Worm (Caenorhabditis elegans): ENCODE results near the gene srlf-30.

DNA sequence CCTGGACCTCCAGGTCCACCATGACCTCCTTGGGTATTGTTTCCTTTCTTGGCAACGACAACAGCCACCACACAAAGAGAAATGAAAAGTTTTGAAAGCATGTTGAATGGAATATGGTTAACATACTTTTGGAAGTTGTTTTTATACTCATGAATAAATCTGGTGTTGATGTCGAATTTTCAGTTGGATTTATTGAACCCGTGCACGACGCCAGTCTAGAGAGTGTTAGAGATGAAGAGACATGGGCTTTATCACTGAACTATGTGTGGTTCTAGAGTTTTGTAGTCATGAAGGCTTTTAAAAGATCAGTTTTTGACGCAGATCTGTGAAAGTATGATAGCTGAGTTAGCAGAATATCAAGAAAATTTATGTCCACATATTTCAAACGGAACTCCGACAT lies 5.9 kb upstream of the srlf-30 start, which contains the start of gene srlf-14:
- TF ChIP-seq pqm-1 (tag; optimal IDR thresholded peaks at IDR 0.05) (no peak), pag-3 (tag; optimal IDR thresholded peaks at IDR 0.05; ENCODE audit: borderline replicate concordance) (no peak), syd-9 (tag; optimal IDR thresholded peaks at IDR 0.05) (no peak), hlh-8 (tag; optimal IDR thresholded peaks at IDR 0.05) (no peak), odd-2 (tag; optimal IDR thresholded peaks at IDR 0.05) (no peak), rnt-1 (tag; optimal IDR thresholded peaks at IDR 0.05) (no peak), unc-42 (tag; optimal IDR thresholded peaks at IDR 0.05) (no peak), unc-86 (tag; optimal IDR thresholded peaks at IDR 0.05) (no peak), ama-1 (optimal IDR thresholded peaks at IDR 0.05) (no peak), ceh-34 (tag; optimal IDR thresholded peaks at IDR 0.05) (no peak), ets-4 (tag; optimal IDR thresholded peaks at IDR 0.05) (no peak)
